Fruit fly (Drosophila melanogaster) Kc167 (cell line): ENCODE results near the gene Rsod.

ENCODE experiments used
- Myc ChIP-seq: fragments of >200 bp; optimal IDR thresholded peaks from 2 replicates; lab custom pipeline; 2017; ENCODE audit warnings: missing external identifiers
- Sin3A ChIP-seq: fragments of >200 bp; optimal IDR thresholded peaks from 2 replicates; lab custom pipeline; 2018; ENCODE audit warnings: missing external identifiers
- h ChIP-seq: fragments of >200 bp; optimal IDR thresholded peaks from 3 replicates; lab custom pipeline; 2018; ENCODE audit warnings: missing external identifiers
- insv ChIP-seq: fragments of >200 bp; optimal IDR thresholded peaks from 3 replicates; lab custom pipeline; 2018; ENCODE audit warnings: missing external identifiers
- psq ChIP-seq: fragments of >200 bp; optimal IDR thresholded peaks from 2 replicates; lab custom pipeline; 2017; ENCODE audit warnings: missing external identifiers
- ttk ChIP-seq: sonication (Bioruptor generic); optimal IDR thresholded peaks from 2 replicates; lab custom pipeline; 2017; ENCODE audit warnings: missing external identifiers

The Rsod gene

DNA sequence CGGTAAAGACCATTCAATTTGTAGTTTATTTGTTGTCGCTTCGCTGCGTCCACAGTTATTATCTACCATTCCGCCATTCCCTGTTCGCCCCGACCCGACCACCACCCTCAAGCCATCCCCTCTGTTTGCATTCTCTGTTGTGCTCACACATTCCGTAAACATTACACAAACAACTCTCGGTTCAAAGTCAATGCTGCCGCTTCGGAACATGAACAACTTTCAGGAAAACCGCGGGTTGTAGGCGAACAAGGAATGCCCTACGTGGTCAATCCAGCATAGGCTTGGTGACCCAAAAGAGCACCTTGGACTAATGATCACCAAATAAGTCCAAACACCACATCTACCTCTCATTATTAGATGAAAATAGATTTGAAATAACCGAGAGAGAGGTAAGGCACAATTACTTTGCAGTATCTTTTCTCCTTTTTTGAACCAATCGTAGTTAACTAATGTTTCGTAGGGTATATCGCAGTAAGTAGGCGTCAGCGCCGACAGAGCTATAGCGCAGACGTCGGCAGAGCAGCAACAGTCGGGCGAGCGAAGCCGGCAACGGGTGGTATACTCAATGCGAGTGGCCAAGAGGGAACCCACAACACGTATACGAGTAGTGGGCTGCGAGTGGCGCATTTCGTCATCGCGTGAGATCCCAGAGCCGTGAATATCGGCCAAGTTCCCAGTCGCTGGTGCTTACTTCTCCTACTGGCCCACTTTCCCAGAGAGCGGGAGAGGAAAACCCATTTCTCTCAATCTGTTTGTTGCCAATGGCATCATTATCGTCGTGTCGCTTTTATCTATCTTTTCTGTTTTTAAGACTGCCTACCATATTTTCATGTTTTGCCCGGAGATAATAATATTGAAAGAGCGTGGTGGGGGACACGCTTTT lies 32.3 kb upstream of the Rsod start:
- TF ChIP-seq ttk (lab: Kevin White, UChicago) (no peak), h (no peak), Myc (lab: Kevin White, UChicago) (no peak), psq (no peak), Sin3A (lab: Kevin White, UChicago) (no peak), insv (no peak)

DNA sequence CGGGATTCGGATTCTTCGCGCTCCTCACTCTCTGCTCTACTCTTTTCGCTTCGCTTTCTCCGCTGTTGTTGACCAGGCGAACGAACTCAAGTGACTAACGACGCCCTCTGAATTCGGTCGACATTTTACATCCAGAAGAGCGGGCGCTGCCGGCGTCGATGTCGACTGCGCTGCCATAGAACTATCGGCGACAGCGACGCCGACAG lies 31.8 kb upstream of the Rsod start, which contains the start of gene CG9743:
Gene CG9743, minus strand, starts transcription at position 101 of the 206 bp plus-strand sequence.
- TF ChIP-seq ttk (lab: Kevin White, UChicago): no peak
- no peak for TF ChIP-seq psq
- no peak for TF ChIP-seq h
- no peak for TF ChIP-seq insv
- no peak for TF ChIP-seq Sin3A (lab: Kevin White, UChicago)

DNA sequence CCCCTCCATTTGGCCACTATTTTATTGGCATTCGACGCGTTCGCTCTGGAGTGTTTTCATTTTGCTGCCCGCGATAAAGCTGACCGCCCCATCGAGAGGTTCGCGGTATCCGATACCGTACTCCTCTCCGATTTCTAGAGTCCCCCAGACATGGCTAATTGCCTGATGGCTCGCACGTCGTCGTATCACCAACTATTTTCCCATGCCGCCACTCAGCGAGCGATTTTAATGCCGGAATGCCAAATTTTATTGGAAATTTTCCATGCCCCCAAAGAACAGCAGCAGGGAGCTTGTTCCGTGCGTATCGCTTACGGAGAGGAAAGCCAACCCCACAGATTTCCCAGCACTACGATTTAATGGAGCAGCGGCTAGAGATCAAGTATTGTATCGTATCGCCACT lies 30.1 kb upstream of the Rsod start:
- TF ChIP-seq psq: no peak
- no peak for TF ChIP-seq insv
- no peak for TF ChIP-seq Myc (lab: Kevin White, UChicago)
- no peak for TF ChIP-seq ttk (lab: Kevin White, UChicago)
- no peak for TF ChIP-seq Sin3A (lab: Kevin White, UChicago)
- no peak for TF ChIP-seq h

DNA sequence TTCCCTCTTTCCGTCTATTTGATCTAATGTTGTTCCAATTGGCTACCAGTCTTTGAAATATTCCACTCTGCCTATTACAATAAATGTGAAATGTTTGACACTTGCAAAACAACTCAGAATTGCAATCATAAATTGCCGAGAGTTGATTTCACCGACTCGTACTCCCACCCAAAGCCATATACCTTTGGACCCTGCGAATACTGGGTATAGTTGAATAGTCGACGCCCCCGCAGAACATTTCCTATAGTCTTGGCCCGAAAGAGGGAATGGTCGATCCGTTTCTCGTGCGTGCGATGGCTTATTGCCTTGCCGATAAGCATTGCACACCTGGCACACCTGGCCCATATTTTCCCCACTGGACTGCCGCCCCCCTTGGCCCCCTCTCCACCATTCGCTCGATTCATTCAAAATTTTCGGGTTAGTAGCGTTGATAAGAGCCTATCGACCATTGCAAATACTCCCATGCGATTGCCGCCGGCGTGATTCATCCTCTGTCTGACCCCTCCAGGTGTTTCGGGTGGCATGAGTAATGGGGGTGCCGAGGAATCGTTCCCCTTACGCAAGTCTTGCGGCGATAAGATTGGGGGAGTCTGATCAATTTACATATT lies 29.2 kb upstream of the Rsod start:
- no peak for TF ChIP-seq Sin3A (lab: Kevin White, UChicago)
- no peak for TF ChIP-seq psq
- no peak for TF ChIP-seq Myc (lab: Kevin White, UChicago)
- TF ChIP-seq ttk (lab: Kevin White, UChicago): no peak
- TF ChIP-seq insv: no peak
- no peak for TF ChIP-seq h

DNA sequence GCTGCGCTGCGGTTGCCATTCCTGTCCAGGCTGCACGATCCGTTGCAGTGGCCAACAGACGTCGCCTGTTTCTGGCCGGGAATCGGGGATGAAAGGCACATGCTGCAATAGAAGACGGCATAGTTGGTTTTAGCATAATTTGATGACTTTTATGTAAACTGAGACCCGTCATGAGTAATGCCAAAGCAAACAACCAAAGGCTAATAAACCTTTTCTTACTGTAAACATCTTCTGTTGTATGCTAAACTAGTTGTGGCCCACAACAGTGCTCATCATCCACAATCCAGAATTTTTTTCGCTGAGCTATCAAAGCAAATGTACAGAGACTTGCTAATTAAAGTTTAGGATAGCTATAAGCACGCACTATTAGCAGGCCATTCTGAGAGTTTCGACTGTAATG lies 27.8 kb upstream of the Rsod start:
- TF ChIP-seq Sin3A (lab: Kevin White, UChicago) (no peak), insv (no peak), Myc (lab: Kevin White, UChicago) (no peak), ttk (lab: Kevin White, UChicago) (no peak), psq (no peak), h (no peak)

DNA sequence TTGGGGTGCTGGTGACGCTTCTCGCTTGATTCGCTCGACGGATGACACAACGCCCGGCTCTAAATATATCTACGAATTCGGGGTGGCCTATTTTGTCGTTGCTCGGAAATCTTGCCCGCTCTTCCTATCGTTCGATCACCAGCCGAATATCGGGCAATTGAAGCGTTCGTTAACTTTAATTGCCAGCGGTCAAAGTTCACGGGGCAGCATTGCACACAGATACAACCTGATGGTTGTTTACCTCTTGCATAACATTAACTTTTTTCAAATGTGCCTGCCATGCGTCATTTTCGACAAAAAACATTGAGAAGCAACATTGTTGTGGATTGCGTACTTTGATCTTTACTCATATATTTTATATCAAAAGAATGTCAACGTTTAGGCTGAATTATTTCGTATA lies 26.8 kb upstream of the Rsod start:
- TF ChIP-seq psq: no peak
- no peak for TF ChIP-seq h
- TF ChIP-seq insv: no peak
- TF ChIP-seq Myc (lab: Kevin White, UChicago): no peak
- no peak for TF ChIP-seq Sin3A (lab: Kevin White, UChicago)
- no peak for TF ChIP-seq ttk (lab: Kevin White, UChicago)

DNA sequence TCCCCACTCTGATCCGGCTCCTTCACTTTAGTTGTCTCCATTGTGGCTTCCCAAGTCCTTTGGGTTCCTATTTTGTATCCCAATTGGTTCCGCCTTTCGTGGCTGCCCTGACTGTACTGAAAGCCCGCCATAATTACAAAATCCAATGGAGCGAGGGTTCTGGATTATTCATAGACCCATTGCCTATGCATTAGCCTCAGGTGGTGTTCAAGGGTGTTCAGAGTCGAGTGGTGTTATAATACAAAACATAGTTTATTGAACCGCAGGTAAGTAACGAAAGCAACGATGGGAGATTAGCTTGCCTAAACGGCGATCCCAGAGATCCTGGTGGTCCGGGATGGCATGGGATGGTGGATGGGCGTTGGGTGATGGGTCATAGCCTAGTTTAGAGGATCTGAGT lies 25.1 kb upstream of the Rsod start, which contains the start of gene CG15531:
Gene CG15531, minus strand, starts transcription at position 101 of the 400 bp plus-strand sequence.
- TF ChIP-seq ttk (lab: Kevin White, UChicago) (no peak), Myc (lab: Kevin White, UChicago) (no peak), Sin3A (lab: Kevin White, UChicago) (no peak), insv (no peak), h (no peak), psq (no peak)

DNA sequence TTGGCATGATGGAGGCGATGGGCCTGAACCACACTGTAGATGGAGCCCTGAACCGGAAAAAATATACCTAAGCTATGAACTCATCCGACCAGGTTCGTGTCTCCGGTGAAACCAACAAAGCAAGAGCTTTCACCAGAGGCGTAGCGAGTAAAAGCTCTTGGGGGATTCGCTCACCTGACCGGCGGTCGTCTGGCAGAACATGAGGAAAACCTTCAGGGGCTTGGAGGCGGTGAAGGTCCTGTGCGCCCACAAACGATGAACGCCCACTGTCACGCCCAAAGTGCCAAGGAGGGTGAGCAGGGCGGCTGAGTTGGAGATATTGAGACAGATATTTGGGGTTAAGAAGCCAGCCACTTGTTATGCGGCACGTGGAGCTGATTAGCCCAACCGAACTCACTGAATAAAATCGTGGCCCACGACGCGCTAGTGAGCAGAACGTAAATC lies 24.6 kb upstream of the Rsod start:
- TF ChIP-seq Sin3A (lab: Kevin White, UChicago) (no peak), ttk (lab: Kevin White, UChicago) (no peak), h (no peak), insv (no peak), Myc (lab: Kevin White, UChicago) (no peak), psq (no peak)

DNA sequence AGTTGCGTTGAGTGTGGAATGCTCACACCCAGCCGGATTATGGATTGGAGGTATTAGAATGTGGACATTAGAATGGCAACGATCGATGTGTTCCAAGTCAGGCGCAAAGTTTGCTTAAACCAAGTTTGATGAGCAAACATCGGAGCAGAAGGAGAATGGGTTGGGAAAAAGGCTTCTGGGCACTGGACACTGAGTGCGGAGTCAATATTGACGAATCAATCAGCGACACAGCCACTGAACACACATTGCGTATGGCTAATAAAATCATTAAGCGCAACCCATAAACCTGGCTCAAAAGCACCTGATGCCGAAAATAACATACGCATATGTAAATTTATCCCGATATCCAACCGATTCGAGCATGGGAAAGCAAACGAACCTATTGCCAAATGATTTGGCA lies 22.8 kb upstream of the Rsod start:
- TF ChIP-seq h (no peak), insv (no peak), Myc (lab: Kevin White, UChicago) (no peak), Sin3A (lab: Kevin White, UChicago) (no peak), ttk (lab: Kevin White, UChicago) (no peak), psq (no peak)

DNA sequence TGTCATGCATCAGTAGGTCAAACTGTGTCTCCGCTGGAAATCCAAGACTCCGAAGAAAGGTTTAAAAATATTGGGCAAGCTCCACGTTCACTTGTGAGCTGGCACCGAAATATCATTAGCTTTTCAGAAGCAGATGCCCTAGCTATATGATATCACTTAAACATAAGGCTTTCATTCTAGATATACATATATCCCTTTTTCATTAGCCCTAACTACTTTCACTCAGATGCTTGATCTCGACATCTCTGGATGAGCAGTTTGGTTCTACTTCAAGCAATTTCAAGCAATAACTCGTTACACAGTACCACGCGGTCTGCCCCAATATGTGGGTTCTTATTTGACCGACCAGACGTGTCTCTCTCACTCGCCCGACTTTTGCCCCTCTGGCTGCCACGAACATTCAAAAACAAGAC lies 20.5 kb upstream of the Rsod start:
- TF ChIP-seq h (no peak), insv (no peak), ttk (lab: Kevin White, UChicago) (no peak), Sin3A (lab: Kevin White, UChicago) (no peak), Myc (lab: Kevin White, UChicago) (no peak), psq (no peak)

DNA sequence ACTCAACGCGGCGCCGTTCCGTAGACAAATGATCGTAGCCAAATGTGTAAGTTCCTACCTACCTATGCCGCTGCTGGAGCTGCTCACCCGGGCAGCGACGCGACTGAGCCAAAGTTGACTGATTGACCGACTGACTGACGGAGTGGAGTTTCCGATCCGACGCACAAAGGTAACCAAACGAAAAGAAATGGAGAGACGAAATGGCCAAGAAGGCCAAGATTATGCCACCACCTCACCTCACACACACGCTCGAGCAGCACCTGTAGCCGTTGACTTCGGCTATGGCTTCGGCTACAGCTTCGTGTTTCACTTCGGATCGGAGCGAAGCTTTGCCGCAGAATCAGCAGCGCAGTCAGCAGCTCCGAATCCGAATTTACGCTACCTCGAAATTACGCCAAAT lies 20.0 kb upstream of the Rsod start, which contains the start of gene CG9747:
Gene CG9747, minus strand, starts transcription at position 206 of the 400 bp plus-strand sequence.
- no peak for TF ChIP-seq h
- TF ChIP-seq Sin3A (lab: Kevin White, UChicago): no peak

DNA sequence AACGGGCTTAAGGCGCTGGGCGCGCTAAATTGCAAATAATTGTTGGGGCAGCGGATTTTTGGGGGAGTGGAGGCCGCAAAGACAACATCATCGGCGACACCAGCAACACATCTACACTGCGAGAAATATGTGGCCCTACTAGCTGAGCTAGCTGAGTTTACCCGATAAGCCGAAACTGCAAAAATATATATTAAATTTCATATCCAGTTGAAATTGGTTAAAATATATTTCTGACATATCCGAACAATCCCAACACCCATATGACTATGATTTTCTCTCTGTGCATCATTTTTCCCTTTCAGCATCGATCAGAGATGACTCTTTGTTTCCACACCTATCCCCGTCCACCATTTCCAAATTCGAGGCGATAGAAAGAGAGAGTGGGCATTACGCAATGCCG lies 18.8 kb upstream of the Rsod start:
- no peak for TF ChIP-seq ttk (lab: Kevin White, UChicago)
- TF ChIP-seq insv: no peak
- no peak for TF ChIP-seq Sin3A (lab: Kevin White, UChicago)
- no peak for TF ChIP-seq Myc (lab: Kevin White, UChicago)

DNA sequence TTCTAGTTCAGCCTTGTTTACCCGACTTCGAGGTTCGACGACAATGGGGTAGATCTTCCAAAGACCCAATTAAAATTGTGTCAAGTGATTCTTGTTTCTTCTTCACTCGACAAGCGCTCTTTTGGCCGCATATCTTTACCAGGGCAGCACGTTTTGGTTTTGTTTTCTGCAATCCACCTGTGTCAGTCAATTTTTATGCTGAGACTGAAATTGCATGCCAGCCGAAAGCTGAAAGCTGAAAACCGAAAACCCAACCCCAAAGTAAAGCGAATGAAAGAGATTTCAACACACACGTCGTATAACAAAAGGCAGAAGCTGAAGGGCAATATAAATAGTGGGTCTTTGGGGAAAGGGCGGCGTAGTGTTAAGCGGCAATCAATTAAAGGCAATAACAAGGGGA lies 18.4 kb upstream of the Rsod start:
- TF ChIP-seq Sin3A (lab: Kevin White, UChicago) (no peak), h (no peak), Myc (lab: Kevin White, UChicago) (no peak), psq (no peak), insv (no peak), ttk (lab: Kevin White, UChicago) (no peak)
